Worm (Caenorhabditis elegans) whole organism, L2 larva: ENCODE data around the gene C17G1.5.
A peak's percentile ranks its signal among the peaks of the same experiment; 100 is the strongest.

ENCODE experiments used
- elt-3 ChIP-seq: sonication (generic microtip); optimal IDR thresholded peaks from 2 replicates; lab custom pipeline; 2017; ENCODE audit warnings: missing biosample characterization, missing genetic modification characterization
- nhr-129 ChIP-seq: fragments of 150-350 bp; optimal IDR thresholded peaks from 2 replicates; lab custom pipeline; 2014; ENCODE audit warnings: missing biosample characterization, missing genetic modification characterization
- nhr-77 ChIP-seq: fragments of 150-350 bp; optimal IDR thresholded peaks from 2 replicates; lab custom pipeline; 2014; ENCODE audit warnings: missing biosample characterization, missing genetic modification characterization
- sma-9 ChIP-seq, 2 experiments: fragments of 150-350 bp in 1 of 2; sonication (generic microtip) in 1 of 2; optimal IDR thresholded peaks; 2 replicates each; lab custom pipeline; 2014 to 2016; ENCODE audit warnings: missing genetic modification characterization in 2 of 2, mild to moderate bottlenecking in 1 of 2, missing biosample characterization in 1 of 2, missing compliant biosample characterization in 1 of 2, missing genetic modification reagents in 1 of 2, moderate library complexity in 1 of 2
- snpc-4 ChIP-seq: fragments of 150-350 bp; optimal IDR thresholded peaks from 2 replicates; lab custom pipeline; 2014; ENCODE audit warnings: missing biosample characterization, missing genetic modification characterization
- ztf-4 ChIP-seq: fragments of 150-350 bp; optimal IDR thresholded peaks from 2 replicates; lab custom pipeline; 2014; ENCODE audit warnings: missing biosample characterization, missing genetic modification characterization

The C17G1.5 gene

ce11 chrX:9988884-9989283, 50.3 kb downstream of the C17G1.5 start:
- no peak for TF ChIP-seq ztf-4 (tag; lab: Kevin White, UChicago)
- TF ChIP-seq snpc-4, result peak; percentile 15

ce11 chrX:9993100-9993499, 54.5 kb downstream of the C17G1.5 start:
- no peak for TF ChIP-seq elt-3 (tag; lab: Kevin White, UChicago)
- TF ChIP-seq sma-9 (GFP tag; optimal IDR thresholded peaks at IDR 0.05; lab: Kevin White, UChicago), result peak; percentile 38
- TF ChIP-seq sma-9 (tag; optimal IDR thresholded peaks at IDR 0.05; lab: Kevin White, UChicago), result no peak
- peak; percentile 55 for TF ChIP-seq nhr-129 (tag; lab: Kevin White, UChicago)
- TF ChIP-seq nhr-77 (tag; lab: Kevin White, UChicago), result no peak
